Fruit fly (Drosophila melanogaster) whole organism, embryonic: Measurements from ENCODE around the gene Tom40.

Experiments used
- Aef1 ChIP-seq: fragments of 200-800 bp; sonication (Bioruptor generic); IDR thresholded peaks from 3 replicates; pipeline ENCODE4 v1.3.6; 2022; ENCODE audit warnings: missing biosample characterization, missing genetic modification characterization
- CG12942 ChIP-seq: fragments of 200-800 bp; sonication (Bioruptor generic); optimal IDR thresholded peaks from 3 replicates; lab custom pipeline; 2016; ENCODE audit warnings: missing biosample characterization, missing genetic modification characterization
- CG13424 ChIP-seq: fragments of 200-800 bp; sonication (Bioruptor generic); optimal IDR thresholded peaks from 2 replicates; lab custom pipeline; 2019; ENCODE audit warnings: missing biosample characterization, mild to moderate bottlenecking, missing genetic modification characterization, moderate library complexity
- CG14050 ChIP-seq: fragments of 200-800 bp; sonication (Bioruptor generic); IDR thresholded peaks from 3 replicates; pipeline ENCODE4 v1.3.6; 2022; ENCODE audit warnings: missing biosample characterization, missing genetic modification characterization
- CG14860 ChIP-seq: fragments of 200-800 bp; sonication (Bioruptor generic); IDR thresholded peaks from 3 replicates; pipeline ENCODE4 v1.3.6; 2022; ENCODE audit warnings: missing biosample characterization, missing genetic modification characterization; ENCODE audit not compliant: partially characterized antibody
- CG1603 ChIP-seq: fragments of 200-800 bp; sonication (Bioruptor generic); optimal IDR thresholded peaks from 2 replicates; lab custom pipeline; 2019; ENCODE audit warnings: missing biosample characterization, mild to moderate bottlenecking, missing genetic modification characterization, moderate library complexity
- CG17186 ChIP-seq: fragments of 200-800 bp; sonication (Bioruptor generic); optimal IDR thresholded peaks from 3 replicates; lab custom pipeline; 2017; ENCODE audit warnings: missing biosample characterization, missing genetic modification reagents, missing genetic modification characterization
- CG2116 ChIP-seq: fragments of 200-800 bp; sonication (Bioruptor generic); optimal IDR thresholded peaks from 3 replicates; lab custom pipeline; 2018; ENCODE audit warnings: missing biosample characterization, mild to moderate bottlenecking, missing genetic modification characterization
- CG2129 ChIP-seq: fragments of 200-800 bp; sonication (Bioruptor generic); IDR thresholded peaks from 2 replicates; pipeline ENCODE4 v1.3.6; 2022; ENCODE audit warnings: missing biosample characterization, missing genetic modification characterization; ENCODE audit not compliant: partially characterized antibody
- CG2678 ChIP-seq: fragments of 200-800 bp; sonication (Bioruptor generic); optimal IDR thresholded peaks from 3 replicates; lab custom pipeline; 2019; ENCODE audit warnings: missing biosample characterization, mild to moderate bottlenecking, missing genetic modification characterization, moderate library complexity
- CG31388 ChIP-seq: fragments of 200-800 bp; sonication (Bioruptor generic); optimal IDR thresholded peaks from 2 replicates; lab custom pipeline; 2016; ENCODE audit warnings: missing biosample characterization, missing genetic modification characterization
- CG4282 ChIP-seq: fragments of 200-800 bp; sonication (Bioruptor generic); optimal IDR thresholded peaks from 2 replicates; lab custom pipeline; 2016; ENCODE audit warnings: missing biosample characterization, missing genetic modification characterization
- CG4360 ChIP-seq: fragments of 200-800 bp; sonication (Bioruptor generic); IDR thresholded peaks from 2 replicates; pipeline ENCODE4 v1.3.6; 2022; ENCODE audit warnings: missing biosample characterization, missing genetic modification characterization
- CG4707 ChIP-seq: fragments of 200-800 bp; sonication (Bioruptor generic); optimal IDR thresholded peaks from 2 replicates; lab custom pipeline; 2018; ENCODE audit warnings: missing biosample characterization, mild to moderate bottlenecking, missing genetic modification characterization, moderate library complexity
- CG6272 ChIP-seq: fragments of 200-800 bp; sonication (Bioruptor generic); IDR thresholded peaks from 2 replicates; pipeline ENCODE4 v1.3.6; 2022; ENCODE audit warnings: missing biosample characterization, missing genetic modification characterization
- CG7928 ChIP-seq: fragments of 200-800 bp; sonication (Bioruptor generic); optimal IDR thresholded peaks from 2 replicates; lab custom pipeline; 2017; ENCODE audit warnings: missing biosample characterization, mild to moderate bottlenecking, missing genetic modification characterization
- CG9797 ChIP-seq: fragments of 200-800 bp; sonication (Bioruptor generic); optimal IDR thresholded peaks from 3 replicates; lab custom pipeline; 2018; ENCODE audit warnings: missing biosample characterization, mild to moderate bottlenecking, missing genetic modification characterization
- CTCF ChIP-seq: fragments of 200-800 bp; sonication (Bioruptor generic); optimal IDR thresholded peaks from 2 replicates; lab custom pipeline; 2017; ENCODE audit warnings: missing biosample characterization, mild to moderate bottlenecking, missing genetic modification characterization, moderate library complexity
- Dp ChIP-seq: fragments of 200-800 bp; sonication (Bioruptor generic); optimal IDR thresholded peaks from 2 replicates; lab custom pipeline; 2018; ENCODE audit warnings: missing biosample characterization, mild to moderate bottlenecking, missing genetic modification characterization, moderate library complexity
- E2f2 ChIP-seq: fragments of 200-800 bp; sonication (Bioruptor generic); IDR thresholded peaks from 2 replicates; pipeline ENCODE4 v1.3.6; 2022; ENCODE audit warnings: missing biosample characterization, missing genetic modification characterization
- Fer1 ChIP-seq: fragments of 200-800 bp; sonication (Bioruptor generic); optimal IDR thresholded peaks from 2 replicates; lab custom pipeline; 2017; ENCODE audit warnings: missing biosample characterization, mild to moderate bottlenecking, missing genetic modification characterization
- Hr51 ChIP-seq, 2 experiments: fragments of 200-800 bp; sonication (Bioruptor generic); optimal IDR thresholded peaks; 2 replicates in 1 of 2; 3 replicates in 1 of 2; lab custom pipeline; 2016 to 2018; ENCODE audit warnings: missing biosample characterization in 2 of 2, missing genetic modification characterization in 2 of 2, mild to moderate bottlenecking in 1 of 2, moderate library complexity in 1 of 2
- Hsf ChIP-seq: fragments of 200-800 bp; sonication (Bioruptor generic); optimal IDR thresholded peaks from 3 replicates; lab custom pipeline; 2016; ENCODE audit warnings: missing biosample characterization, missing genetic modification characterization
- MESR4 ChIP-seq: fragments of 200-800 bp; sonication (Bioruptor generic); optimal IDR thresholded peaks from 2 replicates; lab custom pipeline; 2018; ENCODE audit warnings: missing biosample characterization, mild to moderate bottlenecking, missing genetic modification characterization, moderate library complexity
- MTF-1 ChIP-seq: fragments of 200-800 bp; sonication (Bioruptor generic); optimal IDR thresholded peaks from 2 replicates; lab custom pipeline; 2018; ENCODE audit warnings: missing biosample characterization, mild to moderate bottlenecking, missing genetic modification characterization, borderline replicate concordance
- Mad ChIP-seq: fragments of 200-800 bp; sonication (Bioruptor generic); optimal IDR thresholded peaks from 2 replicates; lab custom pipeline; 2016; ENCODE audit warnings: missing biosample characterization, missing genetic modification characterization
- Med ChIP-seq: fragments of 200-800 bp; sonication (Bioruptor generic); peaks from one replicate; lab custom pipeline; 2016; ENCODE audit warnings: missing biosample characterization, missing genetic modification characterization, mild to moderate bottlenecking, inconsistent platforms, moderate library complexity
- Neu2 ChIP-seq: fragments of 200-800 bp; sonication (Bioruptor generic); optimal IDR thresholded peaks from 3 replicates; lab custom pipeline; 2016; ENCODE audit warnings: missing biosample characterization, missing genetic modification characterization, borderline replicate concordance
- Nf-YB ChIP-seq: fragments of 200-800 bp; sonication (Bioruptor generic); optimal IDR thresholded peaks from 3 replicates; lab custom pipeline; 2019; ENCODE audit warnings: missing biosample characterization, mild to moderate bottlenecking, missing genetic modification characterization, moderate library complexity
- Pdp1 ChIP-seq, 2 experiments: fragments of 200-800 bp; sonication (Bioruptor generic); optimal IDR thresholded peaks; 3 replicates each; lab custom pipeline; 2016; ENCODE audit warnings: missing biosample characterization in 2 of 2, missing genetic modification characterization in 2 of 2, mild to moderate bottlenecking in 1 of 2, moderate library complexity in 1 of 2
- Xbp1 ChIP-seq: fragments of 200-800 bp; sonication (Bioruptor generic); optimal IDR thresholded peaks from 3 replicates; lab custom pipeline; 2016; ENCODE audit warnings: missing biosample characterization, mild to moderate bottlenecking, missing genetic modification characterization
- abd-A ChIP-seq: fragments of 200-800 bp; sonication (Bioruptor generic); optimal IDR thresholded peaks from 3 replicates; lab custom pipeline; 2019; ENCODE audit warnings: missing biosample characterization, mild to moderate bottlenecking, missing genetic modification characterization, moderate library complexity
- ap ChIP-seq: fragments of 200-800 bp; sonication (Bioruptor generic); IDR thresholded peaks from 2 replicates; pipeline ENCODE4 v1.3.6; 2022; ENCODE audit warnings: missing biosample characterization, missing genetic modification characterization
- az2 ChIP-seq: fragments of 200-800 bp; sonication (Bioruptor generic); optimal IDR thresholded peaks from 3 replicates; lab custom pipeline; 2016; ENCODE audit warnings: missing biosample characterization, missing genetic modification characterization
- cg ChIP-seq: fragments of 200-800 bp; sonication (Bioruptor generic); optimal IDR thresholded peaks from 3 replicates; lab custom pipeline; 2019; ENCODE audit warnings: missing biosample characterization, mild to moderate bottlenecking, missing genetic modification characterization, moderate library complexity
- chinmo ChIP-seq: fragments of 200-800 bp; sonication (Bioruptor generic); IDR thresholded peaks from 4 replicates; pipeline ENCODE4 v1.3.6; 2022; ENCODE audit warnings: missing biosample characterization, missing genetic modification characterization; ENCODE audit not compliant: partially characterized antibody
- danr ChIP-seq: fragments of 200-800 bp; sonication (Bioruptor generic); IDR thresholded peaks from 2 replicates; pipeline ENCODE4 v1.3.6; 2022; ENCODE audit warnings: missing biosample characterization, missing genetic modification characterization
- dati ChIP-seq: fragments of 200-800 bp; sonication (Bioruptor generic); IDR thresholded peaks from 2 replicates; pipeline ENCODE4 v1.3.6; 2022; ENCODE audit warnings: missing biosample characterization, missing genetic modification characterization
- dysf ChIP-seq: fragments of 200-800 bp; sonication (Bioruptor generic); IDR thresholded peaks from 3 replicates; pipeline ENCODE4 v1.3.6; 2022; ENCODE audit warnings: missing biosample characterization, missing genetic modification characterization
- exex ChIP-seq: fragments of 200-800 bp; sonication (Bioruptor generic); optimal IDR thresholded peaks from 4 replicates; lab custom pipeline; 2018; ENCODE audit warnings: missing biosample characterization, mild to moderate bottlenecking, missing genetic modification characterization, moderate library complexity
- fd96Cb ChIP-seq: fragments of 200-800 bp; sonication (Bioruptor generic); optimal IDR thresholded peaks from 2 replicates; lab custom pipeline; 2018; ENCODE audit warnings: missing biosample characterization, mild to moderate bottlenecking, missing genetic modification characterization, moderate library complexity
- gsb ChIP-seq: fragments of 200-800 bp; sonication (Bioruptor generic); IDR thresholded peaks from 2 replicates; pipeline ENCODE4 v1.3.6; 2022; ENCODE audit warnings: missing biosample characterization, missing genetic modification characterization
- jing ChIP-seq: fragments of 200-800 bp; sonication (Bioruptor generic); optimal IDR thresholded peaks from 2 replicates; lab custom pipeline; 2018; ENCODE audit warnings: missing biosample characterization, mild to moderate bottlenecking, missing genetic modification characterization
- nom ChIP-seq: fragments of 200-800 bp; sonication (Bioruptor generic); optimal IDR thresholded peaks from 2 replicates; lab custom pipeline; 2017; ENCODE audit warnings: missing biosample characterization, missing genetic modification characterization, mild to moderate bottlenecking, moderate library complexity, missing genetic modification reagents
- oc ChIP-seq: fragments of 200-800 bp; sonication (Bioruptor generic); optimal IDR thresholded peaks from 2 replicates; lab custom pipeline; 2018; ENCODE audit warnings: missing biosample characterization, mild to moderate bottlenecking, missing genetic modification characterization, moderate library complexity
- pzg ChIP-seq: fragments of 200-800 bp; sonication (Bioruptor generic); optimal IDR thresholded peaks from 3 replicates; lab custom pipeline; 2018; ENCODE audit warnings: missing biosample characterization, mild to moderate bottlenecking, missing genetic modification characterization, moderate library complexity
- sens ChIP-seq: fragments of 200-800 bp; sonication (Bioruptor generic); peaks from one replicate; lab custom pipeline; 2016; ENCODE audit warnings: missing biosample characterization, missing genetic modification characterization
- tgo ChIP-seq: fragments of 200-800 bp; sonication (Bioruptor generic); IDR thresholded peaks from 3 replicates; pipeline ENCODE4 v1.3.6; 2022; ENCODE audit warnings: missing biosample characterization, missing genetic modification characterization
- vvl ChIP-seq: fragments of 200-800 bp; sonication (Bioruptor generic); IDR thresholded peaks from 2 replicates; pipeline ENCODE4 v1.3.6; 2022; ENCODE audit warnings: missing biosample characterization, missing genetic modification characterization
- z ChIP-seq: fragments of 200-800 bp; sonication (Bioruptor generic); IDR thresholded peaks from 3 replicates; pipeline ENCODE4 v1.3.6; 2022; ENCODE audit warnings: missing biosample characterization, missing genetic modification characterization
- zfh1 ChIP-seq: fragments of 200-800 bp; sonication (Bioruptor generic); IDR thresholded peaks from 3 replicates; pipeline ENCODE4 v1.3.6; 2022; ENCODE audit warnings: missing biosample characterization, missing genetic modification characterization

Gene Tom40

DNA sequence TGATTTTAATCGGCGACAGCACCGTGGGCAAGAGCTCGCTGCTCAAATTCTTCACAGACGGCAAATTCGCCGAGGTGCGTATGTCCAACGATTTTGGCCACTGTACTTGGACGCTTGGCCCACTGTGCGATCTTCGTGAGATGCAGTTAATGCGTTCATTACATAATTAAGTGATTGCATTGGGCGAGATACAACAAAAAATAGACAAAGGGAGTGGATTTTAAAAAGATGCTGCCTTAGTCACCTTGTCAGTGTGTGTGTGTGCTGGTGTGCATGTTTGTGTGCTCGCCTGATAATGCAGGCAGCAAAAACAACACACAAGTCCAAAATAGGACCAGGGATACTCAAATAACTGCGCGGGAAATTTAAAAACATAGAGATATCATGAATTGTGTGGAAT is 1.4 kb upstream of the Tom40 start:
- TF ChIP-seq exex (tag; lab: Kevin White, UChicago) (no peak), z (no peak), gsb (GFP tag; lab: Robert Waterston, UW) (no peak), CG1603 (tag; lab: Kevin White, UChicago) (peak; percentile 29), E2f2 (GFP tag; lab: Robert Waterston, UW) (peak; percentile 85), CG4360 (GFP tag; lab: Robert Waterston, UW) (peak; percentile 23; the same call in 1 of the 2 replicates), CG9797 (GFP tag; lab: Kevin White, UChicago) (no peak), CG2116 (GFP tag; lab: Kevin White, UChicago) (peak; percentile 1), dati (no peak), CG7928 (GFP tag; lab: Kevin White, UChicago) (peak; percentile 82), Neu2 (GFP tag; lab: Kevin White, UChicago) (no peak), Aef1 (GFP tag; lab: Robert Waterston, UW) (0 out of 3 replicates have a peak, but pooled peaks have one; percentile 13), nom (GFP tag; lab: Kevin White, UChicago) (peak; percentile 38), sens (GFP tag; lab: Kevin White, UChicago) (peak; percentile 55), CG12942 (GFP tag; lab: Kevin White, UChicago) (no peak), jing (no peak), chinmo (GFP tag; lab: Robert Waterston, UW) (peak; percentile 66; the same call in 1 of the 4 replicates), CG4707 (GFP tag; lab: Kevin White, UChicago) (peak; percentile 98), pzg (peak; percentile 24), CTCF (GFP tag; lab: Kevin White, UChicago) (no peak), danr (GFP tag; lab: Robert Waterston, UW) (no peak), vvl (GFP tag; lab: Robert Waterston, UW) (no peak), Pdp1 (GFP tag; optimal IDR thresholded peaks at IDR 0.05; lab: Kevin White, UChicago) (peak in 1 of 2 experiments; percentile 94), CG14860 (GFP tag; lab: Robert Waterston, UW) (no peak), Hr51 (GFP tag; optimal IDR thresholded peaks at IDR 0.05; lab: Kevin White, UChicago) (no peak), cg (peak; percentile 75), az2 (no peak), zfh1 (0 out of 3 replicates have a peak, but pooled peaks have one; percentile 9), Mad (no peak), Dp (GFP tag; lab: Kevin White, UChicago) (peak; percentile 73), CG4282 (GFP tag; lab: Kevin White, UChicago) (peak; percentile 71), CG6272 (GFP tag; lab: Robert Waterston, UW) (no peak), Med (GFP tag; lab: Kevin White, UChicago) (peak; percentile 66), CG17186 (GFP tag; lab: Kevin White, UChicago) (no peak), Nf-YB (GFP tag; lab: Kevin White, UChicago) (no peak), MTF-1 (no peak), oc (tag; lab: Kevin White, UChicago) (no peak), CG31388 (GFP tag; lab: Kevin White, UChicago) (no peak), MESR4 (GFP tag; lab: Kevin White, UChicago) (peak; percentile 38), CG2678 (no peak)
- TF ChIP-seq, all 482 proteins: peak for 18

DNA sequence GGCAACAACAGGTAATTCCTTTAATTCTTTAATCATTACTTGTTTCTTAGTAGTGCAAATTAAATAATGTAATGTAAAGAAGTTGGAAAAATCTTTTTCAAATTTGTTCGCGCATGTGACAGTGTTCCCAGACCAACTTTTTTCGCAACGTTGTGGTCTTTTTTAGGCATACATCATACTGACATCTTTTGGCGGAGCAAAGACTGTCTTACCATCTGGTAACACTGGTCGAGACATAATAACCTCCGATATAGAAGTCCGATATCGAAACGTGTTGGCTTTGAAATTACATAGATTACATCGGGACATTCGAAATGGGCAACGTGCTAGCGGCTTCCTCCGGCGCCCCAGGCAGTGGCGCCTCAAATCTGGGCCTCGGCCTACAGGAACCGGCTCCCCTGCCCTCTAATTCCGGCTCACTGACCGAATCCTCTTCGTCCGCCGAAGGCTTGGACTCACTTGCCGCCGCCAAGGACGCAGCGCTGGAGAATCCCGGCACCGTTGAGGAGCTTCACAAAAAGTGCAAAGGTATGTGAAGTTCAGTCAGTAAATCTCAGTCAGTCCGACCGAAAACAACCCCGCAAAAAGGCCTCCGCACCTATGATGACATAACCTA is 571 bp downstream of the Tom40 start:
- TF ChIP-seq CG2129 (GFP tag; lab: Robert Waterston, UW) (no peak), CG13424 (tag; lab: Kevin White, UChicago) (no peak), Hsf (no peak), MTF-1 (no peak), abd-A (tag; lab: Kevin White, UChicago) (no peak), tgo (GFP tag; lab: Robert Waterston, UW) (no peak), Xbp1 (GFP tag; lab: Kevin White, UChicago) (no peak), MESR4 (GFP tag; lab: Kevin White, UChicago) (peak; percentile 71), fd96Cb (no peak), dysf (no peak), CG14050 (GFP tag; lab: Robert Waterston, UW) (no peak), ap (GFP tag; lab: Robert Waterston, UW) (no peak), Fer1 (peak; percentile 22)
